Fruit fly (Drosophila melanogaster): ENCODE measurements around the gene CG18754.

The CG18754 gene

dm6 chr3R:23718297-23718941, 34.6 kb downstream of the CG18754 start, which contains the start of gene nau:
nau (minus strand) TSS chr3R:23718357.
- TF ChIP-seq sd (tag; optimal IDR thresholded peaks at IDR 0.05) (peak; percentile 65), Nf-YB (GFP tag; optimal IDR thresholded peaks at IDR 0.05) (peak; percentile 80), gsb-n (tag; optimal IDR thresholded peaks at IDR 0.05) (no peak), bcd (GFP tag; optimal IDR thresholded peaks at IDR 0.05) (no peak), Ets65A (GFP tag) (peak; percentile 92), CG4328 (GFP tag; optimal IDR thresholded peaks at IDR 0.05) (peak; percentile 50), CG4854 (GFP tag; optimal IDR thresholded peaks at IDR 0.05) (no peak), mam (GFP tag; optimal IDR thresholded peaks at IDR 0.05) (no peak), abd-A (tag; optimal IDR thresholded peaks at IDR 0.05) (peak; percentile 1), z (GFP tag; IDR thresholded peaks at IDR 0.05) (peak; percentile 92), twi (tag; optimal IDR thresholded peaks at IDR 0.05) (no peak), chinmo (GFP tag; IDR thresholded peaks at IDR 0.05; ENCODE audit: partially characterized antibody) (0 out of 4 replicates have a peak, but pooled peaks have one; percentile 15), CHES-1-like (GFP tag; optimal IDR thresholded peaks at IDR 0.05) (no peak), Nf-YC (tag; optimal IDR thresholded peaks at IDR 0.05) (peak; percentile 59), croc (GFP tag; conservative IDR thresholded peaks at IDR 0.05) (no peak)

- TF ChIP-seq cas (GFP tag; IDR thresholded peaks at IDR 0.05) (no peak), CG5180 (GFP tag; optimal IDR thresholded peaks at IDR 0.05) (no peak), gcm2 (GFP tag; optimal IDR thresholded peaks at IDR 0.05) (no peak), HLH54F (GFP tag; optimal IDR thresholded peaks at IDR 0.05) (no peak), CG33557 (GFP tag; optimal IDR thresholded peaks at IDR 0.05) (no peak), cg (GFP tag; optimal IDR thresholded peaks at IDR 0.05) (no peak), CG8944 (GFP tag; optimal IDR thresholded peaks at IDR 0.05) (no peak), otp (GFP tag; IDR thresholded peaks at IDR 0.05) (no peak), ranshi (GFP tag; IDR thresholded peaks at IDR 0.05) (no peak), sd (tag; optimal IDR thresholded peaks at IDR 0.05) (no peak), ham (GFP tag; IDR thresholded peaks at IDR 0.05) (no peak), CG17328 (GFP tag; IDR thresholded peaks at IDR 0.05) (no peak), en (GFP tag; optimal IDR thresholded peaks at IDR 0.05) (no peak), sna (GFP tag; IDR thresholded peaks at IDR 0.05; ENCODE audit: partially characterized antibody) (no peak), CG17385 (GFP tag; optimal IDR thresholded peaks at IDR 0.05) (no peak), CG17361 (GFP tag; IDR thresholded peaks at IDR 0.05) (no peak), CG15479 (GFP tag; optimal IDR thresholded peaks at IDR 0.05) (no peak), pan (optimal IDR thresholded peaks at IDR 0.05) (no peak), pan (GFP tag; optimal IDR thresholded peaks at IDR 0.05 in 1 of 2, IDR thresholded peaks at IDR 0.05 in 1 of 2) (no peak), ci (GFP tag; IDR thresholded peaks at IDR 0.05) (no peak)
Observed at dm6 chr3R:23721525-23721924, 37.7 kb downstream of the CG18754 start, which contains the start of gene CG10232. CG10232 (minus strand) TSS chr3R:23721625.

- TF ChIP-seq CG3726 (GFP tag; IDR thresholded peaks at IDR 0.05): no peak
- TF ChIP-seq CG17359 (tag; optimal IDR thresholded peaks at IDR 0.05): peak; percentile 14
- peak; percentile 42 for TF ChIP-seq CG10267 (tag; optimal IDR thresholded peaks at IDR 0.05)
- TF ChIP-seq vvl (GFP tag; IDR thresholded peaks at IDR 0.05): peak; percentile 40; the same call in 1 of the 2 replicates
- peak; percentile 35 for TF ChIP-seq Meics (GFP tag; optimal IDR thresholded peaks at IDR 0.05)
- TF ChIP-seq Dip2 (GFP tag; IDR thresholded peaks at IDR 0.05): peak; percentile 98
- TF ChIP-seq sens-2 (GFP tag; IDR thresholded peaks at IDR 0.05): no peak
- peak; percentile 62 for TF ChIP-seq Rfx (GFP tag; IDR thresholded peaks at IDR 0.05)
- peak; percentile 20 for TF ChIP-seq pzg (GFP tag; optimal IDR thresholded peaks at IDR 0.05)
- peak; percentile 83 for TF ChIP-seq CG13894 (tag; optimal IDR thresholded peaks at IDR 0.05)
- TF ChIP-seq D19B (GFP tag; optimal IDR thresholded peaks at IDR 0.05): no peak
- TF ChIP-seq Ets97D (GFP tag; optimal IDR thresholded peaks at IDR 0.05): peak; percentile 2
- peak; percentile 78 for TF ChIP-seq Abd-B (GFP tag; optimal IDR thresholded peaks at IDR 0.05)
- TF ChIP-seq tx (GFP tag; optimal IDR thresholded peaks at IDR 0.05): no peak
- TF ChIP-seq pho (GFP tag; optimal IDR thresholded peaks at IDR 0.05): no peak
- peak; percentile 72 for TF ChIP-seq B-H2 (GFP tag; optimal IDR thresholded peaks at IDR 0.05)
Observed at dm6 chr3R:23721936-23722335, 38.1 kb downstream of the CG18754 start.
